Worm (Caenorhabditis elegans): ENCODE data around the gene mrpl-49.

DNA sequence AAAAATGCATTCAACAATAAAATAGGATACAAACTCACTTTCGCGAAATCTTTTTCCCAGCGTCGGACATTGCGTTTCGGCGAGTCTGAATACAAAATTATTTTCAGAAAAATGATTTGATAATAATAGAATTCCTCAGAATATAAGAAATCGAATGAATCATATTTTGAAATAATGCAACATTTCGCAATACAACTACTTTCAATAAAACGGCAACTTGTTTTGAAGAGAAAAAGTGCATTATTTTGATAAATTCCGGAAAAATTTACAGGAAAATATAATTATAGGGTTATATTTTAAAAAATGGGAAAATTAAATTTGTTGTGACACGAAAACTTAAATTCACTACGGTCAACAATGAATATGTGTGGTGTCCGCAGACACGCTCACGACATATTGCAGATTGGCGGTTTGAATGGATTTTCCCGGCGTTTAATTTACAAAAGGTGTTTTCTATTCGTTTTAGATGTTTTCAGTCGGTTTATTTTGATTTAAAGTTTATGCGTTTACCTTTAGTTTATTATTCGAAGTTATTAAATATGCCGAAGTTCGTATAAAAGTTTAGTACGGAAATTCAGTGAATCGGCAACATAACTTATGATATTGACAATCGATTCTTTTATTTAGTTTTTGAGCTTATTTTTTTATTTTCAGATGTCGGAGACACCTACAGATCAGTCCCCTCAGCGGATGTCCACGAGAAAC is 35.0 kb downstream of the mrpl-49 start, which contains the start of the genes abcf-1 and scc-3:
- no peak for TF ChIP-seq lin-13 (GFP tag; optimal IDR thresholded peaks at IDR 0.05)
- no peak for TF ChIP-seq Y105C5A.15 (GFP tag; IDR thresholded peaks at IDR 0.05)
- no peak for TF ChIP-seq pha-4 (GFP tag; IDR thresholded peaks at IDR 0.05)
- TF ChIP-seq pha-4 (tag; optimal IDR thresholded peaks at IDR 0.05), result no peak
- no peak for TF ChIP-seq ama-1 (optimal IDR thresholded peaks at IDR 0.05)
- no peak for TF ChIP-seq hif-1 (tag; optimal IDR thresholded peaks at IDR 0.05)
